Fruit fly (Drosophila melanogaster): ENCODE results near the gene alpha-Est4.
A peak's percentile ranks its signal among the peaks of the same experiment; 100 is the strongest.

alpha-Est4 gene

dm6 chr3R:7515599-7516069 lies 22.8 kb downstream of the alpha-Est4 start, which contains the start of gene alpha-Est8 (continued):
- TF ChIP-seq CG4282 (GFP tag; optimal IDR thresholded peaks at IDR 0.05) (no peak), amos (GFP tag; IDR thresholded peaks at IDR 0.05; ENCODE audit: partially characterized antibody) (peak; percentile 55; the same call in 1 of the 2 replicates), ara (GFP tag; IDR thresholded peaks at IDR 0.05) (no peak), CG34376 (GFP tag; optimal IDR thresholded peaks at IDR 0.05) (peak; percentile 84), lmd (GFP tag; IDR thresholded peaks at IDR 0.05) (no peak), CG34224 (GFP tag; IDR thresholded peaks at IDR 0.05; ENCODE audit: partially characterized antibody) (peak; percentile 55; the same call in 2 of the 3 replicates), sima (GFP tag; optimal IDR thresholded peaks at IDR 0.05) (no peak), Nf-YA (GFP tag; IDR thresholded peaks at IDR 0.05) (no peak), gce (GFP tag; IDR thresholded peaks at IDR 0.05) (no peak), gem (tag; optimal IDR thresholded peaks at IDR 0.05) (peak; percentile 20), btn (GFP tag; optimal IDR thresholded peaks at IDR 0.05) (no peak)

- TF ChIP-seq CHES-1-like (GFP tag; optimal IDR thresholded peaks at IDR 0.05) = no peak
- peak in 1 of 2 experiments; percentile 1 for TF ChIP-seq Pdp1 (GFP tag; optimal IDR thresholded peaks at IDR 0.05)
- TF ChIP-seq unc-4 (GFP tag; IDR thresholded peaks at IDR 0.05; ENCODE audit: partially characterized antibody) = no peak
- no peak for TF ChIP-seq gsb-n (tag; optimal IDR thresholded peaks at IDR 0.05)
- no peak for TF ChIP-seq CG4730 (GFP tag; IDR thresholded peaks at IDR 0.05)
- TF ChIP-seq maf-S (GFP tag; optimal IDR thresholded peaks at IDR 0.05) = no peak
- no peak for TF ChIP-seq gcm2 (GFP tag; optimal IDR thresholded peaks at IDR 0.05)
- TF ChIP-seq Trl (optimal IDR thresholded peaks at IDR 0.05) = no peak
- no peak for TF ChIP-seq Trl (GFP tag; optimal IDR thresholded peaks at IDR 0.05)
- TF ChIP-seq Hr3 (GFP tag; optimal IDR thresholded peaks at IDR 0.05) = no peak
- TF ChIP-seq Neu2 (GFP tag; optimal IDR thresholded peaks at IDR 0.05; ENCODE audit: borderline replicate concordance) = no peak
- peak; percentile 1 for TF ChIP-seq cwo (GFP tag; optimal IDR thresholded peaks at IDR 0.05)
- no peak for TF ChIP-seq CG8924 (tag; optimal IDR thresholded peaks at IDR 0.05)
- no peak for TF ChIP-seq slou (GFP tag; optimal IDR thresholded peaks at IDR 0.05)
- no peak for TF ChIP-seq CG18619 (GFP tag; optimal IDR thresholded peaks at IDR 0.05)
- no peak for TF ChIP-seq CG14050 (GFP tag; IDR thresholded peaks at IDR 0.05)
- no peak for TF ChIP-seq CG3163 (GFP tag; optimal IDR thresholded peaks at IDR 0.05)
- TF ChIP-seq CG11093 (GFP tag; IDR thresholded peaks at IDR 0.05) = no peak
- no peak for TF ChIP-seq sr (GFP tag; IDR thresholded peaks at IDR 0.05)
- no peak for TF ChIP-seq wdn (GFP tag; IDR thresholded peaks at IDR 0.05)
- no peak for TF ChIP-seq Blimp-1 (GFP tag; optimal IDR thresholded peaks at IDR 0.05)
- TF ChIP-seq Six4 (GFP tag; optimal IDR thresholded peaks at IDR 0.05) = no peak
- no peak for TF ChIP-seq peb (GFP tag; IDR thresholded peaks at IDR 0.05)
- TF ChIP-seq sug (tag; optimal IDR thresholded peaks at IDR 0.05) = peak; percentile 80
- TF ChIP-seq al (GFP tag; IDR thresholded peaks at IDR 0.05) = no peak
- no peak for TF ChIP-seq cas (GFP tag; IDR thresholded peaks at IDR 0.05)
- TF ChIP-seq wek (GFP tag; optimal IDR thresholded peaks at IDR 0.05) = no peak
- TF ChIP-seq Gsc (GFP tag; IDR thresholded peaks at IDR 0.05) = no peak
- TF ChIP-seq shn (GFP tag; optimal IDR thresholded peaks at IDR 0.05) = no peak
- no peak for TF ChIP-seq odd (GFP tag; optimal IDR thresholded peaks at IDR 0.05)
- TF ChIP-seq CG7928 (GFP tag; optimal IDR thresholded peaks at IDR 0.05) = no peak
- TF ChIP-seq ham (GFP tag; IDR thresholded peaks at IDR 0.05) = no peak
- no peak for TF ChIP-seq CG7839 (tag; optimal IDR thresholded peaks at IDR 0.05)
- no peak for TF ChIP-seq zfh1 (GFP tag; IDR thresholded peaks at IDR 0.05)
- no peak for TF ChIP-seq CG18262 (tag; optimal IDR thresholded peaks at IDR 0.05)
- no peak for TF ChIP-seq CG10654 (GFP tag; optimal IDR thresholded peaks at IDR 0.05)
- no peak for TF ChIP-seq CG4617 (GFP tag; optimal IDR thresholded peaks at IDR 0.05; ENCODE audit: borderline replicate concordance)
- TF ChIP-seq Fer3 (tag; optimal IDR thresholded peaks at IDR 0.05) = no peak
- no peak for TF ChIP-seq CG15601 (tag; optimal IDR thresholded peaks at IDR 0.05)
These were observed 24.1 kb downstream of the alpha-Est4 start for dm6 chr3R:7514232-7514863.

Measured in whole organism, embryonic.